Worm (Caenorhabditis elegans) whole organism, L1 larva: ENCODE results near the gene C34E7.3.
A peak's percentile ranks its signal among the peaks of the same experiment; 100 is the strongest.

Experiments used
- C16A3.4 ChIP-seq: fragments of 150-350 bp; optimal IDR thresholded peaks from 2 replicates; lab custom pipeline; 2014; ENCODE audit warnings: missing biosample characterization, missing genetic modification characterization
- ama-1 ChIP-seq: fragments of 150-350 bp; optimal IDR thresholded peaks from 2 replicates; lab custom pipeline; 2014
- blmp-1 ChIP-seq: fragments of 150-350 bp; optimal IDR thresholded peaks from 2 replicates; lab custom pipeline; 2014; ENCODE audit warnings: missing biosample characterization, missing genetic modification characterization
- ceh-63 ChIP-seq: fragments of 200-800 bp; sonication (Bioruptor generic); optimal IDR thresholded peaks from 2 replicates; lab custom pipeline; 2018; ENCODE audit warnings: mild to moderate bottlenecking, missing genetic modification characterization, missing compliant biosample characterization
- ceh-90 ChIP-seq: sonication (generic microtip); optimal IDR thresholded peaks from 2 replicates; lab custom pipeline; 2016; ENCODE audit warnings: missing genetic modification characterization, missing compliant biosample characterization
- ces-1 ChIP-seq: fragments of 150-350 bp; optimal IDR thresholded peaks from 2 replicates; lab custom pipeline; 2014; ENCODE audit warnings: missing biosample characterization, missing genetic modification reagents, missing genetic modification characterization
- dpl-1 ChIP-seq, 3 experiments: fragments of 150-350 bp in 2 of 3; sonication (generic microtip) in 1 of 3; optimal IDR thresholded peaks; 2 replicates each; lab custom pipeline; 2014 to 2017; ENCODE audit warnings: missing biosample characterization in 3 of 3, missing genetic modification characterization in 3 of 3, missing genetic modification reagents in 3 of 3
- efl-1 ChIP-seq, 4 experiments: fragments of 150-350 bp; optimal IDR thresholded peaks in 3 of 4; peaks in 1 of 4; 1 replicate in 1 of 4; 2 replicates in 3 of 4; lab custom pipeline; 2014; ENCODE audit warnings: missing biosample characterization in 2 of 4, missing genetic modification characterization in 2 of 4, missing genetic modification reagents in 2 of 4
- efl-3 ChIP-seq: fragments of 200-800 bp; sonication (Bioruptor generic); optimal IDR thresholded peaks from 2 replicates; lab custom pipeline; 2018; ENCODE audit warnings: mild to moderate bottlenecking, missing genetic modification characterization, missing compliant biosample characterization
- egl-13 ChIP-seq: sonication (generic microtip); optimal IDR thresholded peaks from 2 replicates; lab custom pipeline; 2016; ENCODE audit warnings: missing genotype, missing genetic modification reagents, missing genetic modification characterization, missing compliant biosample characterization
- elt-2 ChIP-seq: sonication (generic microtip); optimal IDR thresholded peaks from 2 replicates; lab custom pipeline; 2016; ENCODE audit warnings: missing genetic modification characterization, mild to moderate bottlenecking, inconsistent platforms, missing compliant biosample characterization, missing genetic modification reagents
- elt-3 ChIP-seq, 6 experiments: fragments of 150-350 bp in 1 of 6; sonication (generic microtip); optimal IDR thresholded peaks; 2 replicates each; lab custom pipeline; 2017 to 2018; ENCODE audit warnings: missing biosample characterization in 6 of 6, missing genetic modification characterization in 6 of 6, inconsistent platforms in 1 of 6
- ets-5 ChIP-seq: fragments of 200-800 bp; sonication (Bioruptor generic); IDR thresholded peaks from 2 replicates; pipeline ENCODE4 v1.3.6; 2022; ENCODE audit warnings: missing genetic modification characterization, missing compliant biosample characterization
- fkh-4 ChIP-seq: sonication (generic microtip); optimal IDR thresholded peaks from 2 replicates; lab custom pipeline; 2016; ENCODE audit warnings: missing compliant biosample characterization, missing genetic modification characterization, borderline replicate concordance
- hlh-17 ChIP-seq: fragments of 200-800 bp; sonication (Bioruptor generic); optimal IDR thresholded peaks from 2 replicates; lab custom pipeline; 2018; ENCODE audit warnings: missing genetic modification characterization, mild to moderate bottlenecking, missing compliant biosample characterization, moderate library complexity, borderline replicate concordance
- lin-13 ChIP-seq: fragments of 150-350 bp; optimal IDR thresholded peaks from 2 replicates; lab custom pipeline; 2014; ENCODE audit warnings: missing biosample characterization, missing genetic modification reagents, missing genetic modification characterization
- lin-14 ChIP-seq: fragments of 200-800 bp; sonication (Bioruptor generic); optimal IDR thresholded peaks from 2 replicates; lab custom pipeline; 2018; ENCODE audit warnings: mild to moderate bottlenecking, missing genetic modification characterization, moderate library complexity, missing compliant biosample characterization
- lin-35 ChIP-seq, 2 experiments: fragments of 150-350 bp; optimal IDR thresholded peaks; 2 replicates each; lab custom pipeline; 2014; ENCODE audit warnings: missing biosample characterization in 2 of 2, missing genetic modification characterization in 2 of 2, missing genetic modification reagents in 2 of 2
- lir-3 ChIP-seq: sonication (generic microtip); optimal IDR thresholded peaks from 2 replicates; lab custom pipeline; 2016; ENCODE audit warnings: mild to moderate bottlenecking, missing genetic modification characterization, moderate library complexity, missing compliant biosample characterization; ENCODE audit not compliant: poor library complexity
- lsy-2 ChIP-seq, 2 experiments: fragments of 150-350 bp; optimal IDR thresholded peaks; 2 replicates each; lab custom pipeline; 2014; ENCODE audit warnings: missing biosample characterization in 2 of 2, missing genetic modification characterization in 2 of 2
- mdl-1 ChIP-seq, 2 experiments: fragments of 150-350 bp; optimal IDR thresholded peaks; 2 replicates each; lab custom pipeline; 2014 to 2017; ENCODE audit warnings: missing biosample characterization in 2 of 2, missing genetic modification characterization in 2 of 2, inconsistent platforms in 1 of 2
- mep-1 ChIP-seq: fragments of 150-350 bp; optimal IDR thresholded peaks from 2 replicates; lab custom pipeline; 2014; ENCODE audit warnings: missing biosample characterization, missing genetic modification characterization
- nhr-11 ChIP-seq: fragments of 150-350 bp; optimal IDR thresholded peaks from 2 replicates; lab custom pipeline; 2014; ENCODE audit warnings: missing biosample characterization, missing genetic modification characterization
- nhr-19 ChIP-seq: fragments of 200-800 bp; sonication (Bioruptor generic); conservative IDR thresholded peaks from 2 replicates; pipeline ENCODE4 v1.3.6; 2022; ENCODE audit warnings: missing genetic modification characterization, missing compliant biosample characterization
- nhr-20 ChIP-seq: sonication (generic microtip); optimal IDR thresholded peaks from 2 replicates; lab custom pipeline; 2016; ENCODE audit warnings: mild to moderate bottlenecking, missing genetic modification characterization, missing compliant biosample characterization
- nhr-71 ChIP-seq: sonication (generic microtip); optimal IDR thresholded peaks from 2 replicates; lab custom pipeline; 2016; ENCODE audit warnings: mild to moderate bottlenecking, missing genetic modification characterization, moderate library complexity, missing compliant biosample characterization
- nhr-76 ChIP-seq: sonication (generic microtip); optimal IDR thresholded peaks from 2 replicates; lab custom pipeline; 2017; ENCODE audit warnings: missing biosample characterization, missing genetic modification characterization
- nhr-84 ChIP-seq: sonication (generic microtip); optimal IDR thresholded peaks from 2 replicates; lab custom pipeline; 2017; ENCODE audit warnings: missing biosample characterization, missing genetic modification characterization
- nhr-85 ChIP-seq: sonication (generic microtip); peaks from one replicate; lab custom pipeline; 2016; ENCODE audit warnings: missing genetic modification characterization, inconsistent platforms, missing compliant biosample characterization
- pax-3 ChIP-seq: fragments of 200-800 bp; sonication (Bioruptor generic); optimal IDR thresholded peaks from 2 replicates; lab custom pipeline; 2018; ENCODE audit warnings: mild to moderate bottlenecking, missing genetic modification characterization, moderate library complexity, missing compliant biosample characterization
- pqm-1 ChIP-seq: sonication (generic microtip); optimal IDR thresholded peaks from 3 replicates; lab custom pipeline; 2017; ENCODE audit warnings: missing biosample characterization, missing genetic modification characterization
- rnt-1 ChIP-seq: sonication (generic microtip); optimal IDR thresholded peaks from 2 replicates; lab custom pipeline; 2016; ENCODE audit warnings: mild to moderate bottlenecking, missing genetic modification characterization, moderate library complexity, missing compliant biosample characterization
- skn-1 ChIP-seq: fragments of 150-350 bp; optimal IDR thresholded peaks from 2 replicates; lab custom pipeline; 2014; ENCODE audit warnings: missing biosample characterization, missing genetic modification characterization
- snu-23 ChIP-seq: sonication (generic microtip); optimal IDR thresholded peaks from 2 replicates; lab custom pipeline; 2016; ENCODE audit warnings: missing genetic modification characterization, missing compliant biosample characterization
- sup-37 ChIP-seq: fragments of 200-800 bp; sonication (Bioruptor generic); optimal IDR thresholded peaks from 2 replicates; lab custom pipeline; 2018; ENCODE audit warnings: mild to moderate bottlenecking, missing genetic modification characterization, missing compliant biosample characterization
- swsn-7 ChIP-seq: sonication (generic microtip); optimal IDR thresholded peaks from 2 replicates; lab custom pipeline; 2016; ENCODE audit warnings: missing genetic modification characterization, missing compliant biosample characterization
- unc-62 ChIP-seq: fragments of 150-350 bp; optimal IDR thresholded peaks from 2 replicates; lab custom pipeline; 2014; ENCODE audit warnings: missing biosample characterization, missing genetic modification reagents, missing genetic modification characterization
- unc-86 ChIP-seq: sonication (generic microtip); optimal IDR thresholded peaks from 2 replicates; lab custom pipeline; 2016; ENCODE audit warnings: missing genetic modification characterization, missing compliant biosample characterization
- vab-15 ChIP-seq: sonication (generic microtip); optimal IDR thresholded peaks from 2 replicates; lab custom pipeline; 2017; ENCODE audit warnings: missing genotype, mild to moderate bottlenecking, missing genetic modification characterization, missing compliant biosample characterization
- xbp-1 ChIP-seq: sonication (generic microtip); optimal IDR thresholded peaks from 2 replicates; lab custom pipeline; 2016; ENCODE audit warnings: missing genetic modification characterization, missing compliant biosample characterization
- zag-1 ChIP-seq: fragments of 150-350 bp; optimal IDR thresholded peaks from 2 replicates; lab custom pipeline; 2014; ENCODE audit warnings: missing biosample characterization, missing genetic modification characterization
- ztf-11 ChIP-seq, 2 experiments: sonication (generic microtip); optimal IDR thresholded peaks; 2 replicates each; lab custom pipeline; 2016 to 2017; ENCODE audit warnings: missing genetic modification characterization in 2 of 2, missing biosample characterization in 1 of 2, missing compliant biosample characterization in 1 of 2

The C34E7.3 gene

ce11 chrX:12911235-12911634, 18.8 kb upstream of the C34E7.3 start (continued):
- peak; percentile 77 for TF ChIP-seq nhr-71 (tag; lab: Kevin White, UChicago)
- peak; percentile 49 for TF ChIP-seq egl-13
- peak; percentile 65 for TF ChIP-seq lin-14 (GFP tag; lab: Kevin White, UChicago)
- peak; percentile 22 for TF ChIP-seq swsn-7 (tag; lab: Kevin White, UChicago)
- no peak for TF ChIP-seq efl-1 (optimal IDR thresholded peaks at IDR 0.05; lab: Kevin White, UChicago)
- TF ChIP-seq efl-1 (GFP tag; optimal IDR thresholded peaks at IDR 0.05 in 1 of 2; lab: Kevin White, UChicago) = peak in 1 of 2 experiments; percentile 81
- TF ChIP-seq C16A3.4 (tag; lab: Kevin White, UChicago) = no peak
- TF ChIP-seq pax-3 = peak; percentile 8
- TF ChIP-seq, all 84 proteins: peak for 17

ce11 chrX:12912435-12912834, 17.6 kb upstream of the C34E7.3 start:
- no peak for TF ChIP-seq pqm-1 (tag; lab: Kevin White, UChicago)
- TF ChIP-seq sup-37 (GFP tag; lab: Kevin White, UChicago) = no peak
- TF ChIP-seq ceh-63 (GFP tag; lab: Kevin White, UChicago) = no peak
- no peak for TF ChIP-seq efl-3
- TF ChIP-seq rnt-1 (tag; lab: Kevin White, UChicago) = no peak
- no peak for TF ChIP-seq elt-2
- TF ChIP-seq unc-86 (tag; lab: Kevin White, UChicago) = no peak
- no peak for TF ChIP-seq vab-15
- TF ChIP-seq snu-23 = no peak
- no peak for TF ChIP-seq xbp-1 (tag; lab: Kevin White, UChicago)
- TF ChIP-seq hlh-17 (GFP tag; lab: Kevin White, UChicago) = no peak
- TF ChIP-seq blmp-1 (tag; lab: Kevin White, UChicago) = peak; percentile 82
- peak; percentile 12 for TF ChIP-seq lin-14 (GFP tag; lab: Kevin White, UChicago)
- no peak for TF ChIP-seq dpl-1 (GFP tag; optimal IDR thresholded peaks at IDR 0.05; lab: Kevin White, UChicago)
- no peak for TF ChIP-seq lin-13 (GFP tag; lab: Kevin White, UChicago)
- peak; percentile 10 for TF ChIP-seq nhr-85
- TF ChIP-seq efl-1 (optimal IDR thresholded peaks at IDR 0.05; lab: Kevin White, UChicago) = no peak
- peak in 1 of 2 experiments; percentile 53 for TF ChIP-seq efl-1 (GFP tag; optimal IDR thresholded peaks at IDR 0.05 in 1 of 2; lab: Kevin White, UChicago)
- peak in 2 of 6 experiments; percentile 18 to 28 for TF ChIP-seq elt-3 (tag; optimal IDR thresholded peaks at IDR 0.05; lab: Kevin White, UChicago)

ce11 chrX:12913398-12914071, 16.5 kb upstream of the C34E7.3 start:
- TF ChIP-seq zag-1 (no peak), nhr-19 (GFP tag; lab: Robert Waterston, UW) (peak; percentile 26), ama-1 (lab: Kevin White, UChicago) (no peak), nhr-85 (peak; percentile 57), dpl-1 (GFP tag; optimal IDR thresholded peaks at IDR 0.05; lab: Kevin White, UChicago) (no peak), efl-1 (optimal IDR thresholded peaks at IDR 0.05; lab: Kevin White, UChicago) (no peak), efl-1 (GFP tag; optimal IDR thresholded peaks at IDR 0.05 in 1 of 2; lab: Kevin White, UChicago) (peak in 1 of 2 experiments; percentile 53), lin-35 (GFP tag; optimal IDR thresholded peaks at IDR 0.05; lab: Kevin White, UChicago) (no peak)

- TF ChIP-seq nhr-85 (no peak), lsy-2 (tag; optimal IDR thresholded peaks at IDR 0.05; lab: Kevin White, UChicago) (peak in 1 of 2 experiments; percentile 50), swsn-7 (tag; lab: Kevin White, UChicago) (peak; percentile 10), efl-1 (optimal IDR thresholded peaks at IDR 0.05; lab: Kevin White, UChicago) (no peak), efl-1 (GFP tag; optimal IDR thresholded peaks at IDR 0.05 in 1 of 2; lab: Kevin White, UChicago) (no peak), rnt-1 (tag; lab: Kevin White, UChicago) (peak; percentile 26), skn-1 (tag; lab: Kevin White, UChicago) (no peak), nhr-11 (tag; lab: Kevin White, UChicago) (no peak), ztf-11 (tag; optimal IDR thresholded peaks at IDR 0.05; lab: Kevin White, UChicago) (no peak), nhr-20 (tag; lab: Kevin White, UChicago) (peak; percentile 29), nhr-84 (no peak), mdl-1 (tag; optimal IDR thresholded peaks at IDR 0.05; lab: Kevin White, UChicago) (peak in 1 of 2 experiments; percentile 57), fkh-4 (no peak), nhr-76 (tag; lab: Kevin White, UChicago) (no peak), nhr-71 (tag; lab: Kevin White, UChicago) (peak; percentile 72), unc-62 (GFP tag; lab: Kevin White, UChicago) (no peak), ets-5 (GFP tag; lab: Robert Waterston, UW) (no peak), lin-14 (GFP tag; lab: Kevin White, UChicago) (peak; percentile 64), lin-35 (GFP tag; optimal IDR thresholded peaks at IDR 0.05; lab: Kevin White, UChicago) (no peak), snu-23 (peak; percentile 22), mep-1 (tag; lab: Kevin White, UChicago) (no peak), hlh-17 (GFP tag; lab: Kevin White, UChicago) (no peak), lir-3 (peak; percentile 44), ceh-90 (tag; lab: Kevin White, UChicago) (no peak), elt-2 (no peak), ces-1 (no peak)
Observed at ce11 chrX:12914209-12914608, 15.9 kb upstream of the C34E7.3 start.
